Worm (Caenorhabditis elegans) whole organism, L1 larva: ENCODE data around the gene hrpu-1.

Experiments used
- C16A3.4 ChIP-seq: fragments of 150-350 bp; optimal IDR thresholded peaks from 2 replicates; lab custom pipeline; 2014; ENCODE audit warnings: missing biosample characterization, missing genetic modification characterization
- C34B4.2 ChIP-seq: sonication (generic microtip); optimal IDR thresholded peaks from 2 replicates; lab custom pipeline; 2017; ENCODE audit warnings: mild to moderate bottlenecking, missing genetic modification characterization, missing compliant biosample characterization
- F16B12.6 ChIP-seq: fragments of 150-350 bp; optimal IDR thresholded peaks from 2 replicates; lab custom pipeline; 2014; ENCODE audit warnings: missing biosample characterization, missing genetic modification characterization
- ama-1 ChIP-seq: fragments of 150-350 bp; optimal IDR thresholded peaks from 2 replicates; lab custom pipeline; 2014
- blmp-1 ChIP-seq: fragments of 150-350 bp; optimal IDR thresholded peaks from 2 replicates; lab custom pipeline; 2014; ENCODE audit warnings: missing biosample characterization, missing genetic modification characterization
- ceh-63 ChIP-seq: fragments of 200-800 bp; sonication (Bioruptor generic); optimal IDR thresholded peaks from 2 replicates; lab custom pipeline; 2018; ENCODE audit warnings: mild to moderate bottlenecking, missing genetic modification characterization, missing compliant biosample characterization
- ceh-8 ChIP-seq: fragments of 200-800 bp; sonication (Bioruptor generic); optimal IDR thresholded peaks from 2 replicates; lab custom pipeline; 2018; ENCODE audit warnings: mild to moderate bottlenecking, missing genetic modification characterization, moderate library complexity, missing compliant biosample characterization
- ceh-82 ChIP-seq, 3 experiments: fragments of 150-350 bp in 1 of 3; sonication (generic microtip) in 2 of 3; optimal IDR thresholded peaks; 2 replicates each; lab custom pipeline; 2014 to 2017; ENCODE audit warnings: missing biosample characterization in 3 of 3, missing genetic modification characterization in 3 of 3
- ceh-90 ChIP-seq: sonication (generic microtip); optimal IDR thresholded peaks from 2 replicates; lab custom pipeline; 2016; ENCODE audit warnings: missing genetic modification characterization, missing compliant biosample characterization
- dpl-1 ChIP-seq, 3 experiments: fragments of 150-350 bp in 2 of 3; sonication (generic microtip) in 1 of 3; optimal IDR thresholded peaks; 2 replicates each; lab custom pipeline; 2014 to 2017; ENCODE audit warnings: missing biosample characterization in 3 of 3, missing genetic modification characterization in 3 of 3, missing genetic modification reagents in 3 of 3
- efl-1 ChIP-seq, 4 experiments: fragments of 150-350 bp; optimal IDR thresholded peaks in 3 of 4; peaks in 1 of 4; 1 replicate in 1 of 4; 2 replicates in 3 of 4; lab custom pipeline; 2014; ENCODE audit warnings: missing biosample characterization in 2 of 4, missing genetic modification characterization in 2 of 4, missing genetic modification reagents in 2 of 4
- egl-13 ChIP-seq: sonication (generic microtip); optimal IDR thresholded peaks from 2 replicates; lab custom pipeline; 2016; ENCODE audit warnings: missing genotype, missing genetic modification reagents, missing genetic modification characterization, missing compliant biosample characterization
- fkh-10 ChIP-seq: sonication (generic microtip); optimal IDR thresholded peaks from 2 replicates; lab custom pipeline; 2017; ENCODE audit warnings: missing biosample characterization, missing genetic modification reagents, missing genetic modification characterization
- fkh-4 ChIP-seq: sonication (generic microtip); optimal IDR thresholded peaks from 2 replicates; lab custom pipeline; 2016; ENCODE audit warnings: missing compliant biosample characterization, missing genetic modification characterization, borderline replicate concordance
- fkh-8 ChIP-seq: sonication (generic microtip); optimal IDR thresholded peaks from 2 replicates; lab custom pipeline; 2016; ENCODE audit warnings: mild to moderate bottlenecking, missing genetic modification characterization, missing compliant biosample characterization
- grh-1 ChIP-seq: fragments of 200-800 bp; sonication (Bioruptor generic); IDR thresholded peaks from 2 replicates; pipeline ENCODE4 v1.3.6; 2022; ENCODE audit warnings: missing genetic modification reagents, missing genetic modification characterization, missing compliant biosample characterization
- hlh-4 ChIP-seq: sonication (generic microtip); optimal IDR thresholded peaks from 2 replicates; lab custom pipeline; 2016; ENCODE audit warnings: mild to moderate bottlenecking, missing genetic modification characterization, missing compliant biosample characterization
- hpl-2 ChIP-seq: fragments of 150-350 bp; optimal IDR thresholded peaks from 2 replicates; lab custom pipeline; 2014; ENCODE audit warnings: missing biosample characterization, missing genetic modification reagents, missing genetic modification characterization
- irx-1 ChIP-seq: sonication (generic microtip); optimal IDR thresholded peaks from 2 replicates; lab custom pipeline; 2016; ENCODE audit warnings: missing genetic modification characterization, missing compliant biosample characterization
- jun-1 ChIP-seq: fragments of 150-350 bp; optimal IDR thresholded peaks from 2 replicates; lab custom pipeline; 2014; ENCODE audit warnings: missing biosample characterization, missing genetic modification reagents, missing genetic modification characterization
- lin-13 ChIP-seq: fragments of 150-350 bp; optimal IDR thresholded peaks from 2 replicates; lab custom pipeline; 2014; ENCODE audit warnings: missing biosample characterization, missing genetic modification reagents, missing genetic modification characterization
- lin-14 ChIP-seq: fragments of 200-800 bp; sonication (Bioruptor generic); optimal IDR thresholded peaks from 2 replicates; lab custom pipeline; 2018; ENCODE audit warnings: mild to moderate bottlenecking, missing genetic modification characterization, moderate library complexity, missing compliant biosample characterization
- lin-35 ChIP-seq, 2 experiments: fragments of 150-350 bp; optimal IDR thresholded peaks; 2 replicates each; lab custom pipeline; 2014; ENCODE audit warnings: missing biosample characterization in 2 of 2, missing genetic modification characterization in 2 of 2, missing genetic modification reagents in 2 of 2
- lsy-2 ChIP-seq, 2 experiments: fragments of 150-350 bp; optimal IDR thresholded peaks; 2 replicates each; lab custom pipeline; 2014; ENCODE audit warnings: missing biosample characterization in 2 of 2, missing genetic modification characterization in 2 of 2
- mdl-1 ChIP-seq, 2 experiments: fragments of 150-350 bp; optimal IDR thresholded peaks; 2 replicates each; lab custom pipeline; 2014 to 2017; ENCODE audit warnings: missing biosample characterization in 2 of 2, missing genetic modification characterization in 2 of 2, inconsistent platforms in 1 of 2
- mef-2 ChIP-seq: fragments of 150-350 bp; optimal IDR thresholded peaks from 2 replicates; lab custom pipeline; 2014; ENCODE audit warnings: missing biosample characterization, missing genetic modification characterization
- nhr-11 ChIP-seq: fragments of 150-350 bp; optimal IDR thresholded peaks from 2 replicates; lab custom pipeline; 2014; ENCODE audit warnings: missing biosample characterization, missing genetic modification characterization
- nhr-19 ChIP-seq: fragments of 200-800 bp; sonication (Bioruptor generic); conservative IDR thresholded peaks from 2 replicates; pipeline ENCODE4 v1.3.6; 2022; ENCODE audit warnings: missing genetic modification characterization, missing compliant biosample characterization
- nhr-20 ChIP-seq: sonication (generic microtip); optimal IDR thresholded peaks from 2 replicates; lab custom pipeline; 2016; ENCODE audit warnings: mild to moderate bottlenecking, missing genetic modification characterization, missing compliant biosample characterization
- nhr-47 ChIP-seq: sonication (generic microtip); optimal IDR thresholded peaks from 2 replicates; lab custom pipeline; 2016; ENCODE audit warnings: mild to moderate bottlenecking, missing genetic modification characterization, moderate library complexity, missing compliant biosample characterization
- nhr-71 ChIP-seq: sonication (generic microtip); optimal IDR thresholded peaks from 2 replicates; lab custom pipeline; 2016; ENCODE audit warnings: mild to moderate bottlenecking, missing genetic modification characterization, moderate library complexity, missing compliant biosample characterization
- nhr-77 ChIP-seq: fragments of 150-350 bp; optimal IDR thresholded peaks from 2 replicates; lab custom pipeline; 2014; ENCODE audit warnings: missing biosample characterization, missing genetic modification characterization
- nhr-84 ChIP-seq: sonication (generic microtip); optimal IDR thresholded peaks from 2 replicates; lab custom pipeline; 2017; ENCODE audit warnings: missing biosample characterization, missing genetic modification characterization
- nhr-85 ChIP-seq: sonication (generic microtip); peaks from one replicate; lab custom pipeline; 2016; ENCODE audit warnings: missing genetic modification characterization, inconsistent platforms, missing compliant biosample characterization
- nhr-90 ChIP-seq: sonication (generic microtip); optimal IDR thresholded peaks from 2 replicates; lab custom pipeline; 2016; ENCODE audit warnings: mild to moderate bottlenecking, missing genetic modification characterization, missing compliant biosample characterization; ENCODE audit not compliant: poor library complexity
- pax-3 ChIP-seq: fragments of 200-800 bp; sonication (Bioruptor generic); optimal IDR thresholded peaks from 2 replicates; lab custom pipeline; 2018; ENCODE audit warnings: mild to moderate bottlenecking, missing genetic modification characterization, moderate library complexity, missing compliant biosample characterization
- rnt-1 ChIP-seq: sonication (generic microtip); optimal IDR thresholded peaks from 2 replicates; lab custom pipeline; 2016; ENCODE audit warnings: mild to moderate bottlenecking, missing genetic modification characterization, moderate library complexity, missing compliant biosample characterization
- skn-1 ChIP-seq: fragments of 150-350 bp; optimal IDR thresholded peaks from 2 replicates; lab custom pipeline; 2014; ENCODE audit warnings: missing biosample characterization, missing genetic modification characterization
- snu-23 ChIP-seq: sonication (generic microtip); optimal IDR thresholded peaks from 2 replicates; lab custom pipeline; 2016; ENCODE audit warnings: missing genetic modification characterization, missing compliant biosample characterization
- sox-4 ChIP-seq: sonication (generic microtip); optimal IDR thresholded peaks from 2 replicates; lab custom pipeline; 2016; ENCODE audit warnings: missing genetic modification characterization, missing compliant biosample characterization
- swsn-7 ChIP-seq: sonication (generic microtip); optimal IDR thresholded peaks from 2 replicates; lab custom pipeline; 2016; ENCODE audit warnings: missing genetic modification characterization, missing compliant biosample characterization
- tbx-2 ChIP-seq: sonication (generic microtip); optimal IDR thresholded peaks from 2 replicates; lab custom pipeline; 2016; ENCODE audit warnings: missing genetic modification characterization, missing compliant biosample characterization
- unc-86 ChIP-seq: sonication (generic microtip); optimal IDR thresholded peaks from 2 replicates; lab custom pipeline; 2016; ENCODE audit warnings: missing genetic modification characterization, missing compliant biosample characterization
- zag-1 ChIP-seq: fragments of 150-350 bp; optimal IDR thresholded peaks from 2 replicates; lab custom pipeline; 2014; ENCODE audit warnings: missing biosample characterization, missing genetic modification characterization
- ztf-4 ChIP-seq: fragments of 150-350 bp; optimal IDR thresholded peaks from 2 replicates; lab custom pipeline; 2014; ENCODE audit warnings: missing biosample characterization, missing genetic modification characterization

hrpu-1 gene

ce11 chrIV:15016984-15017383 is 22.4 kb upstream of the hrpu-1 start (continued):
- no peak for TF ChIP-seq nhr-85 (tag; lab: Kevin White, UChicago)
- TF ChIP-seq nhr-47 (tag; lab: Kevin White, UChicago), result peak; percentile 16
- no peak for TF ChIP-seq sox-4 (tag; lab: Kevin White, UChicago)
- no peak for TF ChIP-seq ceh-63 (GFP tag; lab: Kevin White, UChicago)
- no peak for TF ChIP-seq ceh-90 (tag; lab: Kevin White, UChicago)
- TF ChIP-seq mef-2 (tag; lab: Kevin White, UChicago), result no peak
- TF ChIP-seq skn-1 (tag; lab: Kevin White, UChicago), result no peak
- peak; percentile 15 for TF ChIP-seq irx-1 (tag; lab: Kevin White, UChicago)
- TF ChIP-seq tbx-2 (tag; lab: Kevin White, UChicago), result peak; percentile 46
- no peak for TF ChIP-seq lin-13 (GFP tag; lab: Kevin White, UChicago)
- peak; percentile 5 for TF ChIP-seq snu-23 (GFP tag; lab: Kevin White, UChicago)
- no peak for TF ChIP-seq C16A3.4 (tag; lab: Kevin White, UChicago)
- no peak for TF ChIP-seq rnt-1 (tag; lab: Kevin White, UChicago)
- TF ChIP-seq nhr-90 (tag; lab: Kevin White, UChicago), result no peak
- no peak for TF ChIP-seq nhr-77 (tag; lab: Kevin White, UChicago)
- TF ChIP-seq ceh-8 (GFP tag; lab: Kevin White, UChicago), result no peak
- no peak for TF ChIP-seq jun-1 (tag; lab: Kevin White, UChicago)
- peak; percentile 93 for TF ChIP-seq lin-14 (GFP tag; lab: Kevin White, UChicago)
- TF ChIP-seq grh-1 (GFP tag; lab: Robert Waterston, UW), result no peak
- no peak for TF ChIP-seq ama-1
- TF ChIP-seq fkh-10 (GFP tag; lab: Kevin White, UChicago), result peak; percentile 94
- no peak for TF ChIP-seq zag-1
- TF ChIP-seq fkh-4 (tag; lab: Kevin White, UChicago), result no peak
- TF ChIP-seq efl-1 (optimal IDR thresholded peaks at IDR 0.05; lab: Kevin White, UChicago), result peak in 1 of 2 experiments; percentile 7
- no peak for TF ChIP-seq efl-1 (GFP tag; optimal IDR thresholded peaks at IDR 0.05 in 1 of 2; lab: Kevin White, UChicago)
- TF ChIP-seq, all 84 proteins: peak for 13

- TF ChIP-seq nhr-19 (GFP tag; lab: Robert Waterston, UW), result no peak
- no peak for TF ChIP-seq ztf-4 (tag; lab: Kevin White, UChicago)
- peak; percentile 34 for TF ChIP-seq tbx-2 (tag; lab: Kevin White, UChicago)
- peak; percentile 3 for TF ChIP-seq pax-3 (tag; lab: Kevin White, UChicago)
- peak; percentile 10 for TF ChIP-seq snu-23 (GFP tag; lab: Kevin White, UChicago)
- TF ChIP-seq fkh-8, result peak; percentile 75
- TF ChIP-seq swsn-7, result peak; percentile 53
- peak in 1 of 2 experiments; percentile 56 for TF ChIP-seq lsy-2 (tag; optimal IDR thresholded peaks at IDR 0.05; lab: Kevin White, UChicago)
- no peak for TF ChIP-seq C34B4.2 (tag; lab: Kevin White, UChicago)
- TF ChIP-seq nhr-90 (tag; lab: Kevin White, UChicago), result no peak
- peak; percentile 67 for TF ChIP-seq fkh-10 (GFP tag; lab: Kevin White, UChicago)
- TF ChIP-seq lin-35 (GFP tag; optimal IDR thresholded peaks at IDR 0.05; lab: Kevin White, UChicago), result peak in 1 of 2 experiments; percentile 34
- TF ChIP-seq egl-13, result peak; percentile 45
- peak; percentile 22 for TF ChIP-seq unc-86 (tag; lab: Kevin White, UChicago)
- TF ChIP-seq efl-1 (optimal IDR thresholded peaks at IDR 0.05; lab: Kevin White, UChicago), result peak; percentile 12 to 34
- TF ChIP-seq efl-1 (GFP tag; optimal IDR thresholded peaks at IDR 0.05 in 1 of 2; lab: Kevin White, UChicago), result peak in 1 of 2 experiments; percentile 19
- TF ChIP-seq skn-1 (tag; lab: Kevin White, UChicago), result no peak
- TF ChIP-seq lin-14 (GFP tag; lab: Kevin White, UChicago), result peak; percentile 79
- peak in 1 of 3 experiments; percentile 66 for TF ChIP-seq ceh-82 (tag; optimal IDR thresholded peaks at IDR 0.05; lab: Kevin White, UChicago)
- TF ChIP-seq nhr-47 (tag; lab: Kevin White, UChicago), result peak; percentile 29
- peak in 1 of 3 experiments; percentile 33 for TF ChIP-seq dpl-1 (GFP tag; optimal IDR thresholded peaks at IDR 0.05; lab: Kevin White, UChicago)
- peak; percentile 44 for TF ChIP-seq nhr-71 (tag; lab: Kevin White, UChicago)
These were observed 18.5 kb upstream of the hrpu-1 start for ce11 chrIV:15020958-15021357.

- TF ChIP-seq nhr-11 (tag; lab: Kevin White, UChicago), result no peak
- no peak for TF ChIP-seq ceh-82 (tag; optimal IDR thresholded peaks at IDR 0.05; lab: Kevin White, UChicago)
- no peak for TF ChIP-seq lin-14 (GFP tag; lab: Kevin White, UChicago)
- TF ChIP-seq C16A3.4 (tag; lab: Kevin White, UChicago), result no peak
- no peak for TF ChIP-seq nhr-20
- TF ChIP-seq lsy-2 (tag; optimal IDR thresholded peaks at IDR 0.05; lab: Kevin White, UChicago), result no peak
- no peak for TF ChIP-seq zag-1
- TF ChIP-seq mdl-1 (tag; optimal IDR thresholded peaks at IDR 0.05; lab: Kevin White, UChicago), result no peak
- no peak for TF ChIP-seq pax-3 (tag; lab: Kevin White, UChicago)
- no peak for TF ChIP-seq F16B12.6 (tag; lab: Kevin White, UChicago)
- TF ChIP-seq egl-13, result no peak
- TF ChIP-seq hlh-4 (tag; lab: Kevin White, UChicago), result no peak
- no peak for TF ChIP-seq hpl-2 (GFP tag; lab: Kevin White, UChicago)
- no peak for TF ChIP-seq nhr-84 (tag; lab: Kevin White, UChicago)
- no peak for TF ChIP-seq nhr-85 (tag; lab: Kevin White, UChicago)
- TF ChIP-seq ceh-90 (tag; lab: Kevin White, UChicago), result no peak
- TF ChIP-seq blmp-1, result no peak
These were observed 15.0 kb upstream of the hrpu-1 start for ce11 chrIV:15024426-15024825.
